Worm (Caenorhabditis elegans): Measurements from ENCODE around the gene E04D5.5.
A peak's percentile ranks its signal among the peaks of the same experiment; 100 is the strongest.

The E04D5.5 gene

DNA sequence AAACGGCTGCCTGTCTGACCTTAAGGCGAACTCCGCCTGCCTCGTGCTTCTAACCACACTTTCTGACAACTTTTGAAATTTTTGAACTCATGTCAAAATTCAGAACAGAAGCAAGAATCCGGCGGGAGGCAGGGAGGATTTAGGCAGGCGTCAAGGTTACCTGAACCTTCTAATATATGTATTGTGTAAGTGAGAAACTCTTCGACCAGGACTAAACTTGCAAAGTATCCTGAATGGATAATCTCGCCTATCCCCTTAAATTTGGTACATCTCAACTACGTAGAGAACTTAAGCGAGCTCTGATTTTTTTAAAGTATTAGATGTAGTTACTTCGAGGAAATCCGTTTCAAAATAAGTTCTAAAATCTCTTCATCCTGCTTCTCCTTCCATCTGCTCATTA lies at the start of gene E04D5.5:
TSS of gene E04D5.5 (plus strand) at position 301 of the 400 bp plus-strand sequence.
- no peak for TF ChIP-seq T22C8.4 (GFP tag; IDR thresholded peaks at IDR 0.05)
- TF ChIP-seq klf-2 (GFP tag; conservative IDR thresholded peaks at IDR 0.05) = no peak
- no peak for TF ChIP-seq ztf-29 (GFP tag; IDR thresholded peaks at IDR 0.05)
- no peak for TF ChIP-seq ztf-23 (GFP tag; IDR thresholded peaks at IDR 0.05)
- no peak for TF ChIP-seq cog-1 (tag; optimal IDR thresholded peaks at IDR 0.05)
- no peak for TF ChIP-seq med-1 (GFP tag; optimal IDR thresholded peaks at IDR 0.05; ENCODE audit: insufficient read depth)
- no peak for TF ChIP-seq flt-1 (GFP tag; IDR thresholded peaks at IDR 0.05)
- TF ChIP-seq tab-1 (GFP tag; IDR thresholded peaks at IDR 0.05) = no peak
- no peak for TF ChIP-seq ref-1 (GFP tag; conservative IDR thresholded peaks at IDR 0.05)

DNA sequence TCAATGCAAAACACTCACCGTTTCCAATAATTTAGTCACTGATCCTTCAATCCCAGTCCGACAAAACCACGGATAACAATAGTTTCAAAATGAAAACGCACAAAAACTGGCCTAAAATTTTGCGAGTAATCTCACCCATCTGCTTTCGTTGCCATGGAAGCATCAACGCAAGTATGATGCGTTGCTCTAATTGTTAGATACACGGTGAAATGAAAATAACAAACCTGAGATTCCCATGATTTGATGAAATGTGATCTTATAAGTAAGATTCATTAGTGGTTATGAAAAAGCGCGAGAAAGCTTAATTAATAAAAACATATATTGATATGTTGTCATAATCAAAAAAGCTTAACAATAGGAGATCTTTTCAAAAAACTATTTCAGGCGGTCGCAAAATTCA lies 43.9 kb upstream of the E04D5.5 start, which contains the start of gene ceh-57:
TSS of gene ceh-57 (minus strand) at position 95 of the 400 bp plus-strand sequence.
- TF ChIP-seq ztf-23 (GFP tag; IDR thresholded peaks at IDR 0.05) (no peak), tab-1 (GFP tag; IDR thresholded peaks at IDR 0.05) (no peak), ztf-29 (GFP tag; IDR thresholded peaks at IDR 0.05) (no peak), klf-2 (GFP tag; conservative IDR thresholded peaks at IDR 0.05) (no peak), med-1 (GFP tag; optimal IDR thresholded peaks at IDR 0.05; ENCODE audit: insufficient read depth) (no peak), T22C8.4 (GFP tag; IDR thresholded peaks at IDR 0.05) (no peak), ref-1 (GFP tag; conservative IDR thresholded peaks at IDR 0.05) (no peak), flt-1 (GFP tag; IDR thresholded peaks at IDR 0.05) (no peak), cog-1 (tag; optimal IDR thresholded peaks at IDR 0.05) (no peak)

DNA sequence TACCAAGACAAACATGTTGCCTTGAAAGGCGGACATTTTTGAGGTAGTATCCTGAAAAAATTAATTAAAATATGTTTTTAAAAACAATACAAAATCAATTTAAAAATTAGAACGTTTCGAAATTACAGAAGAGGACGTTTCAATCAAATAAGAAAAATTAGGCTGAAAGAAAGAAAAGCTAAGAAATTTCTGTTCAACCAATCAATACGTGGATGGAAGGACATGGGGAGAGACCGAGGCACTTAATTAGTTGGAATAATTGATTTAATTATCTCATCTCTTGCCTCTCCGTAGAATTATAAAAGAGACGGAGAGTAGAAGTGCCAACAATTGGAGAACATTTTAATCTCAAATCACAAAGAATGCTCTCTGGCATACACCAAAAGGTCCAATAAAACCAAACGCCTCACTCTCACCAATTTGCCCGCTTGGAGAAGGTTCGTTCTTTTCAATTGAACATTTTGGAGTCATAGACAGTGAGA lies 41.5 kb upstream of the E04D5.5 start, which contains the start of gene ceh-58:
TSS of gene ceh-58 (minus strand) at position 51 of the 482 bp plus-strand sequence.
- TF ChIP-seq tab-1 (GFP tag; IDR thresholded peaks at IDR 0.05) (0 out of 2 replicates have a peak, but pooled peaks have one; percentile 18), ztf-23 (GFP tag; IDR thresholded peaks at IDR 0.05) (no peak)

- no peak for TF ChIP-seq klf-2 (GFP tag; conservative IDR thresholded peaks at IDR 0.05)
- TF ChIP-seq cog-1 (tag; optimal IDR thresholded peaks at IDR 0.05) = no peak
- no peak for TF ChIP-seq tab-1 (GFP tag; IDR thresholded peaks at IDR 0.05)
- no peak for TF ChIP-seq ztf-29 (GFP tag; IDR thresholded peaks at IDR 0.05)
- no peak for TF ChIP-seq ref-1 (GFP tag; conservative IDR thresholded peaks at IDR 0.05)
- TF ChIP-seq T22C8.4 (GFP tag; IDR thresholded peaks at IDR 0.05) = no peak
- no peak for TF ChIP-seq ztf-23 (GFP tag; IDR thresholded peaks at IDR 0.05)
- TF ChIP-seq med-1 (GFP tag; optimal IDR thresholded peaks at IDR 0.05; ENCODE audit: insufficient read depth) = no peak
- TF ChIP-seq flt-1 (GFP tag; IDR thresholded peaks at IDR 0.05) = no peak
Measured at ce11 chrII:10370826-10371225, 40.3 kb upstream of the E04D5.5 start.

DNA sequence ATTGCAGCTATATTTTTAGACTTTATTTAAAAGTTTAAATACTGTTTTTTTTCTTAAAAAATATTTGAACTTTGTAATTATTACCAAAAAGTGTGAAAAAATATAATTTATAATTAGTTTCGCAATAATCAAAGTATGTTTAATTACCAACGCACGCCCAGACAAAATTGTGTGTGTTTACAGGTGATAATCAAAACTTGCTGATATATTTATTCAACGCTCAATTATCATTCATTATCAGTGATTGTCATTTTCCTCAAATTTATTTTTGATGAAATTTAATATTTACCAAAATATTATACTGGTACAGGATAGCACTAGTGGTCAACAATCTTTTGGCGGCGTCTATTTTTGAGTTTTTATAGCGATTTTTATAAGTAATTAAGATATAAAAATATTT lies 38.1 kb upstream of the E04D5.5 start:
- TF ChIP-seq klf-2 (GFP tag; conservative IDR thresholded peaks at IDR 0.05) = no peak
- TF ChIP-seq med-1 (GFP tag; optimal IDR thresholded peaks at IDR 0.05; ENCODE audit: insufficient read depth) = no peak
- no peak for TF ChIP-seq cog-1 (tag; optimal IDR thresholded peaks at IDR 0.05)
- no peak for TF ChIP-seq flt-1 (GFP tag; IDR thresholded peaks at IDR 0.05)
- TF ChIP-seq ref-1 (GFP tag; conservative IDR thresholded peaks at IDR 0.05) = no peak

- no peak for TF ChIP-seq ztf-29 (GFP tag; IDR thresholded peaks at IDR 0.05)
- TF ChIP-seq tab-1 (GFP tag; IDR thresholded peaks at IDR 0.05) = no peak
- TF ChIP-seq flt-1 (GFP tag; IDR thresholded peaks at IDR 0.05) = no peak
- no peak for TF ChIP-seq T22C8.4 (GFP tag; IDR thresholded peaks at IDR 0.05)
- TF ChIP-seq ref-1 (GFP tag; conservative IDR thresholded peaks at IDR 0.05) = no peak
- no peak for TF ChIP-seq cog-1 (tag; optimal IDR thresholded peaks at IDR 0.05)
- no peak for TF ChIP-seq ztf-23 (GFP tag; IDR thresholded peaks at IDR 0.05)
- no peak for TF ChIP-seq klf-2 (GFP tag; conservative IDR thresholded peaks at IDR 0.05)
- TF ChIP-seq med-1 (GFP tag; optimal IDR thresholded peaks at IDR 0.05; ENCODE audit: insufficient read depth) = no peak
Measured at ce11 chrII:10373536-10374169, 37.4 kb upstream of the E04D5.5 start.

DNA sequence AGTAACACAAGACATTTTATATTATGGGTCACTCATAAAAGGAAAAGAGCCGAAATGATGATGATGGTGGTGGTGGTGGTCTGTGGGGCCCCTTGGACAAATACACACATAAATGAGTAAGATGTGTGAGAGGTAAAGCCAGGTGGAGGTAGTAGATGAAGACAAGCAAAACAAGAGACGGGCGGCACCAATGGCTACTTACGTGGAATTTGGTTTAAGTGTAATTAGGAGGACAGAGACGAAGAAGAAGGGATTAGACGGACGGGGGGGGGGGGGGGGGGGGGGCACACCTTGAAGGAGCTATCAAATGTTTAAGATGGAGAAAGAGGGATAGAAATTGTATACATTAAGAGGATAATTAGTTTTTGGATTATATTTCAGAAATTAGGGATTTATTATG lies 36.3 kb upstream of the E04D5.5 start:
- TF ChIP-seq cog-1 (tag; optimal IDR thresholded peaks at IDR 0.05) = no peak

DNA sequence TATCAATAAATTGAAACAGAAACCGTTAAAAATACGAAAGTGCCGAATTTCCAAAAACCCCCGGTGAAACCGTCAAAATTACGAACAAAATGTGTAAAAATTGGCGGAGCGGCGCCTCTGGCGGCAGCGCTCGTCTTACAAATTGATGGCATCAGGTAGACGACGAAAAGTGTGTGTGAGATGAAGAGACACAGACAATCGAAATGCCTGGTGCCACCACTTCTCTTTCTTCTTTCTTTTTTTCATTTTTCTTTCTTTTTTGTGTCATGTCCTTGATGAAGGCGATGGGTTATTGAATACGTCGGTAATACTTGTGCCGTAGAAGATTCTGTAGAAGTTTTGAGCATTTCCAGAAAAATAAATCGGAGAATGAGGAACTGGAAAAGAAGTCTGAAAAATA lies 33.2 kb upstream of the E04D5.5 start:
- TF ChIP-seq ztf-23 (GFP tag; IDR thresholded peaks at IDR 0.05) = no peak

ce11 chrII:10379546-10379945 lies 31.5 kb upstream of the E04D5.5 start:
- TF ChIP-seq flt-1 (GFP tag; IDR thresholded peaks at IDR 0.05) (no peak), ztf-23 (GFP tag; IDR thresholded peaks at IDR 0.05) (no peak), T22C8.4 (GFP tag; IDR thresholded peaks at IDR 0.05) (no peak), ztf-29 (GFP tag; IDR thresholded peaks at IDR 0.05) (no peak), med-1 (GFP tag; optimal IDR thresholded peaks at IDR 0.05; ENCODE audit: insufficient read depth) (no peak), klf-2 (GFP tag; conservative IDR thresholded peaks at IDR 0.05) (no peak), ref-1 (GFP tag; conservative IDR thresholded peaks at IDR 0.05) (no peak), cog-1 (tag; optimal IDR thresholded peaks at IDR 0.05) (no peak), tab-1 (GFP tag; IDR thresholded peaks at IDR 0.05) (no peak)

- no peak for TF ChIP-seq T22C8.4 (GFP tag; IDR thresholded peaks at IDR 0.05)
- TF ChIP-seq tab-1 (GFP tag; IDR thresholded peaks at IDR 0.05) = no peak
- TF ChIP-seq cog-1 (tag; optimal IDR thresholded peaks at IDR 0.05) = peak; percentile 49
Measured at ce11 chrII:10382247-10382646, 28.8 kb upstream of the E04D5.5 start.
